Fruit fly (Drosophila melanogaster) whole organism: ENCODE measurements around the gene CG7142.

ENCODE experiments used
- EcR ChIP-seq, 2 experiments: fragments of >200 bp; optimal IDR thresholded peaks; 2 replicates each; lab custom pipeline; 2017; ENCODE audit warnings: missing biosample characterization in 2 of 2, missing genetic modification characterization in 2 of 2, missing genetic modification reagents in 2 of 2
- pan ChIP-seq: fragments of >200 bp; optimal IDR thresholded peaks from 2 replicates; lab custom pipeline; 2017
- usp ChIP-seq: fragments of >200 bp; optimal IDR thresholded peaks from 2 replicates; lab custom pipeline; 2017; ENCODE audit warnings: missing biosample characterization, missing genetic modification characterization, mixed read lengths

dm6 chr3R:18235879-18236278, 43.4 kb downstream of the CG7142 start, which contains the start of gene repo:
- TF ChIP-seq pan (lab: Kevin White, UChicago) (no peak), usp (GFP tag; lab: Kevin White, UChicago) (no peak), EcR (GFP tag; optimal IDR thresholded peaks at IDR 0.05; lab: Kevin White, UChicago) (no peak)
